Fruit fly (Drosophila melanogaster): ENCODE measurements around the gene E23.

DNA sequence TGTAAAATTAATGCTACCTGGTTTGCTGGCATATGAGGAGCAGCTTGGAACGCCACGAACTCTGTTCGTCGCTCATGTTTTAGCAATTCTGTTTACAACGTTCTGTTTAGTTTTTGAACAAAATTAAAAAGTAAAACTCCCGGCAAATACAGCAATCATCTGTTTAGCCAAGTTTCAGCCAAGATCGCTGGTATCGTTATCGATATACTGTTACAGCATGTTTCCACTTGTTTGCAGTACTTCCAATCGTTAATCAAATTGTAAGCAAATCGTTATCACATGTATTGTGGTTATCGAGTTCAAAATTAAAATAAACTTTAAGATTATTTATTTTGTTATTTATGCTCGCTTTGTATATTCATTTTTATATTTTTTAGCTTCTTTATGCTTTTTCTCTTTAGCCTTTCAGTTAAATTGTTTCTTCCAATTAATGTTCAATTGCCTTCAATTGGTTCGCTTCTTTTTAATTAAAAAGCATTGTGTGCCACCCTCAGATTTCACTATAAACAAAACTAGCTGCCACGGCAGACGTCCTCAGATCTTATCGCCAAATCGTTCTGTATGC is 34.8 kb downstream of the E23 start, which contains the start of the genes Fign and CG8837:
- TF ChIP-seq EcR (GFP tag; optimal IDR thresholded peaks at IDR 0.05) (no peak), CG4496 (GFP tag; IDR thresholded peaks at IDR 0.05) (no peak), Snoo (tag; optimal IDR thresholded peaks at IDR 0.05) (no peak), Pif1B (GFP tag; optimal IDR thresholded peaks at IDR 0.05) (no peak), CG34367 (tag; optimal IDR thresholded peaks at IDR 0.05) (no peak), CG14655 (GFP tag; optimal IDR thresholded peaks at IDR 0.05) (no peak), Ets98B (GFP tag; IDR thresholded peaks at IDR 0.05) (no peak), CG8301 (tag; optimal IDR thresholded peaks at IDR 0.05) (no peak), CG32121 (GFP tag; IDR thresholded peaks at IDR 0.05) (no peak), CG15710 (tag; optimal IDR thresholded peaks at IDR 0.05) (no peak), D1 (tag; optimal IDR thresholded peaks at IDR 0.05) (no peak), CG12605 (GFP tag; IDR thresholded peaks at IDR 0.05) (no peak), Pif1A (GFP tag; optimal IDR thresholded peaks at IDR 0.05) (no peak), rn (GFP tag; IDR thresholded peaks at IDR 0.05) (no peak)

All from whole organism, pupa.